Fruit fly (Drosophila melanogaster): Measurements from ENCODE around the gene CG44774.

DNA sequence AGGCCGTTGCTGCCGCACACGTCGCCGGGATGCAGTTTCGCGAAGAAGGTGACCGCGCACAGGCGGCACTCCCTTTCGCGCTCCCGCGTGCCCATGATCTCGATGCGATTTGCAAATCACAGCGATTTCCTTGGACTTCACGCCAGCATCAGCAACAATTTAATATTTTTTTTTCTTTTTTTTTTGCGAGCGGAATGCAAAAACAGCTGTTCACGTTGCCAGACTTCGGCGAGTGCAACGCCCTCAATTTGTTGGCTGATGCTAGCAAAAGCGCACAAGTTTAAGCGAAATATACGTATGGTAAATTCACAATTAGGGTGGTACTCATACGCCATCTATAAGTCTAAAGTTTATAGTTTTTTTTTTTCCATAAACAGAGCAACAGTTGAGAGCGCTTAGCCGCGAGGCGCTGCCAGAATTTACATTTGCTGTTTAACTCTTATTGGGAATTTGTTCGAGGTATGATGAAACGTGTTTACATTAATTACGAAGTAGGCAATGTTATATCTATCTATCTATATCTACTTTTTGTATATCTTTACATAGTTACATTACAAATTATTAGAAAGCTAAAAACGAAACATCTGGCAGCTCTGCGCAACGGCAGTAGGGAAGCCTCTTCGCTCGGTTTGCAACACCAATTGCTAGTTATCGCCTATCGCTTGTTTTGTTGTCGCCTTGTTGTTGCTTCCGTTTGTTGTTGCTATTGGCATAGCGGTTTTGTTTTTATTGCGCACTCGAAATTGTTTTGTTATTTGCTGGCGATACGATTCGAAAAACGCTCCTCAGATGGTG, 19.5 kb downstream of the CG44774 start, which contains the start of the genes CG4041 and Hgsnat:
- TF ChIP-seq EcR (GFP tag; optimal IDR thresholded peaks at IDR 0.05) (no peak), pan (optimal IDR thresholded peaks at IDR 0.05) (no peak), psq (optimal IDR thresholded peaks at IDR 0.05) (no peak)
